3 worm cellular contexts compared by ENCODE assay signal in the genomic region with DNA sequence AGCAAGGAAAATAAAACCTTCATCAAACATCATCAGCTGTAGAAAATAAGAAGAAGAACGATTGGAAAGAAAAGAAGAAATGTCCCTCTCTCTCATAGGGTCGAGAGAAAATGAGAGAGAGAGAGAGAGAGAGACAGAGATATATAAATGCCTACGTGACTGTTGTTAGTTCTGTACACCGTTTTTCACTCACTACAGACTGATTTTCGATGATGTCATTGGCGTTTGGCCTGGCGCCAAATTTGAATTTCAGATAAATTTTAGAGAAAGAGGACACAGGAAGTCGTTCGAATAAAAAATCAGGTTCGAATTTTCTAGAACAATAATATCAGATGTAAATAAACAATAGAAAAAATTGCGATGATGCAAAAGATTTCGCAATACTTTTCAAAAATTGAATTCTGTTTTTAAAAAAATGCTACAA.
TF ChIP-seq lines count a peak whose summit lies in the region.

No protein-coding gene starts in this region.

TF ChIP-seq in whole organism, L1 larva, 84 proteins besides CTCF, POLR2A, EP300 and RAD21 (continued from another document):
- TF ChIP-seq C16A3.4 (tag; optimal IDR thresholded peaks at IDR 0.05; lab: Kevin White, UChicago) (peak; percentile 41), zip-4 (GFP tag; optimal IDR thresholded peaks at IDR 0.05; lab: Kevin White, UChicago) (peak; percentile 83), fkh-8 (tag; optimal IDR thresholded peaks at IDR 0.05; lab: Kevin White, UChicago) (no peak), snpc-4 (tag; optimal IDR thresholded peaks at IDR 0.05; lab: Kevin White, UChicago) (no peak), hlh-17 (GFP tag; optimal IDR thresholded peaks at IDR 0.05; lab: Kevin White, UChicago; ENCODE audit: borderline replicate concordance) (no peak), mdl-1 (tag; optimal IDR thresholded peaks at IDR 0.05; lab: Kevin White, UChicago) (peak in 1 of 2 experiments; percentile 4), lin-35 (GFP tag; optimal IDR thresholded peaks at IDR 0.05; lab: Kevin White, UChicago) (peak; percentile 73 to 84), mep-1 (tag; optimal IDR thresholded peaks at IDR 0.05; lab: Kevin White, UChicago) (peak; percentile 80), lin-14 (GFP tag; optimal IDR thresholded peaks at IDR 0.05; lab: Kevin White, UChicago) (peak; percentile 84), F16B12.6 (tag; optimal IDR thresholded peaks at IDR 0.05; lab: Kevin White, UChicago) (no peak), xbp-1 (tag; optimal IDR thresholded peaks at IDR 0.05; lab: Kevin White, UChicago) (peak; percentile 39), fkh-4 (tag; optimal IDR thresholded peaks at IDR 0.05; lab: Kevin White, UChicago; ENCODE audit: borderline replicate concordance) (no peak), egl-13 (tag; optimal IDR thresholded peaks at IDR 0.05; lab: Kevin White, UChicago) (no peak), nhr-28 (tag; optimal IDR thresholded peaks at IDR 0.05; lab: Kevin White, UChicago) (peak; percentile 31), dsc-1 (tag; optimal IDR thresholded peaks at IDR 0.05; lab: Kevin White, UChicago) (no peak), unc-130 (tag; optimal IDR thresholded peaks at IDR 0.05; lab: Kevin White, UChicago) (no peak), swsn-7 (tag; optimal IDR thresholded peaks at IDR 0.05; lab: Kevin White, UChicago) (peak; percentile 32), lsy-2 (tag; optimal IDR thresholded peaks at IDR 0.05; lab: Kevin White, UChicago) (peak; percentile 44 to 53)
TF ChIP-seq in whole organism, L1 larva: peak in this region for 33.

TF ChIP-seq in whole organism, L2 larva, 48 proteins besides CTCF, POLR2A, EP300 and RAD21 (continued from another document):
- TF ChIP-seq unc-62 (GFP tag; optimal IDR thresholded peaks at IDR 0.05; lab: Kevin White, UChicago) (no peak), crh-2 (tag; optimal IDR thresholded peaks at IDR 0.05; lab: Kevin White, UChicago) (peak; percentile 77), nhr-25 (tag; optimal IDR thresholded peaks at IDR 0.05; lab: Kevin White, UChicago) (peak; percentile 91), unc-55 (GFP tag; optimal IDR thresholded peaks at IDR 0.05; lab: Kevin White, UChicago) (no peak), F13H6.1 (tag; optimal IDR thresholded peaks at IDR 0.05; lab: Kevin White, UChicago) (peak; percentile 56), snpc-4 (tag; optimal IDR thresholded peaks at IDR 0.05; lab: Kevin White, UChicago) (no peak), lsy-2 (tag; optimal IDR thresholded peaks at IDR 0.05; lab: Kevin White, UChicago) (peak in 1 of 2 experiments; percentile 73), nhr-129 (tag; optimal IDR thresholded peaks at IDR 0.05; lab: Kevin White, UChicago) (peak; percentile 82)
TF ChIP-seq in whole organism, L2 larva: peak in this region for 18.

TF ChIP-seq in whole organism, L4 larva, 104 proteins besides CTCF, POLR2A, EP300 and RAD21 (continued from another document):
- TF ChIP-seq daf-8 (GFP tag; IDR thresholded peaks at IDR 0.05; lab: Robert Waterston, UW) (no peak), hlh-11 (tag; optimal IDR thresholded peaks at IDR 0.05; lab: Kevin White, UChicago) (peak; percentile 87), ZK337.2 (GFP tag; IDR thresholded peaks at IDR 0.05; lab: Robert Waterston, UW) (no peak), dpl-1 (GFP tag; optimal IDR thresholded peaks at IDR 0.05; lab: Kevin White, UChicago) (peak; percentile 83), nhr-77 (tag; optimal IDR thresholded peaks at IDR 0.05; lab: Kevin White, UChicago) (peak; percentile 72), hlh-30 (tag; optimal IDR thresholded peaks at IDR 0.05; lab: Kevin White, UChicago; ENCODE audit: insufficient read depth) (peak; percentile 51), mep-1 (tag; optimal IDR thresholded peaks at IDR 0.05; lab: Kevin White, UChicago) (peak; percentile 77), pqm-1 (tag; optimal IDR thresholded peaks at IDR 0.05; lab: Kevin White, UChicago) (no peak), mes-2 (tag; optimal IDR thresholded peaks at IDR 0.05; lab: Kevin White, UChicago; ENCODE audit: poor library complexity, severe bottlenecking) (peak; percentile 31), daf-16 (GFP tag; optimal IDR thresholded peaks at IDR 0.05; lab: Kevin White, UChicago) (no peak), daf-16 (tag; optimal IDR thresholded peaks at IDR 0.05; lab: Kevin White, UChicago) (peak; percentile 30), nhr-6 (tag; optimal IDR thresholded peaks at IDR 0.05; lab: Kevin White, UChicago) (no peak), F44E2.7 (GFP tag; IDR thresholded peaks at IDR 0.05; lab: Robert Waterston, UW) (no peak), zip-2 (tag; optimal IDR thresholded peaks at IDR 0.05; lab: Kevin White, UChicago) (no peak)
